Worm (Caenorhabditis elegans): Measurements from ENCODE around the gene H38K22.7.

Gene H38K22.7

DNA sequence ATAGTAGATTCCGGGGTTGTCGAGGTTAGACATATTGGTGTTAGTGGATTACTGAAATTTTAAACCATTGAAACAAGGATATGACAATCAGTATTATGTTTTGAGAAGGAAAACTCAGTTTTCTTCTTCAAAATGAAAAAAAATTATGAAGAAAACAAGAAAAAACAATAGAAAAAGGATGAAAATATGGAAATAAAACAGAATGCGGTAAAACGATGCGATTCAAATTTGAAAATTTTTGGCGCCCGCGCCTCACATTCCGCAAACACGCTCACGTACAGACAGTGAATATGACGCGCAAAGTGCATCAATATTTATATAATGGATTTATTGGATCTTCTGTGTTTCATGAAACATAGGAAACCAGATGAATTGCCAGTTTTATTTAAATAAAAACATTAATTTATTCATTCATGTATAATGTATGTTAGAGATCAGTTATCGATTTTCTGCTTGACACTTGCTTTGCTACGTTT, 30.2 kb upstream of the H38K22.7 start, which contains the start of gene mcm-5 (continued):
- no peak for TF ChIP-seq vab-15 (tag; optimal IDR thresholded peaks at IDR 0.05)
- no peak for TF ChIP-seq unc-62 (GFP tag; optimal IDR thresholded peaks at IDR 0.05)
- no peak for TF ChIP-seq sox-4 (tag; optimal IDR thresholded peaks at IDR 0.05)
- no peak for TF ChIP-seq pag-3 (tag; optimal IDR thresholded peaks at IDR 0.05; ENCODE audit: borderline replicate concordance, insufficient read depth)
- TF ChIP-seq ztf-11 (tag; optimal IDR thresholded peaks at IDR 0.05), result no peak
- TF ChIP-seq tbx-2 (tag; optimal IDR thresholded peaks at IDR 0.05), result no peak
- TF ChIP-seq aha-1 (tag; optimal IDR thresholded peaks at IDR 0.05), result no peak
- TF ChIP-seq nhr-77 (tag; optimal IDR thresholded peaks at IDR 0.05), result no peak
- TF ChIP-seq lin-14 (GFP tag; optimal IDR thresholded peaks at IDR 0.05), result no peak
- no peak for TF ChIP-seq mab-9 (GFP tag; IDR thresholded peaks at IDR 0.05)
- TF ChIP-seq C34B4.2 (tag; optimal IDR thresholded peaks at IDR 0.05), result no peak
- no peak for TF ChIP-seq sptf-1 (tag; optimal IDR thresholded peaks at IDR 0.05)
- no peak for TF ChIP-seq hlh-17 (GFP tag; optimal IDR thresholded peaks at IDR 0.05; ENCODE audit: borderline replicate concordance)
- peak; percentile 28 for TF ChIP-seq nhr-90 (tag; optimal IDR thresholded peaks at IDR 0.05; ENCODE audit: poor library complexity)
- TF ChIP-seq unc-30 (tag; optimal IDR thresholded peaks at IDR 0.05), result no peak
- no peak for TF ChIP-seq ceh-88 (GFP tag; IDR thresholded peaks at IDR 0.05)
- no peak for TF ChIP-seq pqm-1 (tag; optimal IDR thresholded peaks at IDR 0.05)
- no peak for TF ChIP-seq isw-1 (GFP tag; IDR thresholded peaks at IDR 0.05)
- TF ChIP-seq unc-98 (GFP tag; IDR thresholded peaks at IDR 0.05), result no peak
- no peak for TF ChIP-seq snpc-4 (tag; optimal IDR thresholded peaks at IDR 0.05)
- no peak for TF ChIP-seq C04F5.9 (tag; optimal IDR thresholded peaks at IDR 0.05)
- TF ChIP-seq nhr-11 (tag; optimal IDR thresholded peaks at IDR 0.05), result no peak
- TF ChIP-seq rnt-1 (tag; optimal IDR thresholded peaks at IDR 0.05), result no peak
- no peak for TF ChIP-seq ets-5 (GFP tag; IDR thresholded peaks at IDR 0.05)
- TF ChIP-seq F16B12.6 (tag; optimal IDR thresholded peaks at IDR 0.05), result peak; percentile 86
- no peak for TF ChIP-seq lin-13 (GFP tag; optimal IDR thresholded peaks at IDR 0.05)
- no peak for TF ChIP-seq lir-3 (tag; optimal IDR thresholded peaks at IDR 0.05; ENCODE audit: poor library complexity)
- 0 out of 2 replicates have a peak, but pooled peaks have one; percentile 16 for TF ChIP-seq nhr-19 (GFP tag; conservative IDR thresholded peaks at IDR 0.05)
- TF ChIP-seq ces-1 (GFP tag; optimal IDR thresholded peaks at IDR 0.05), result no peak
- TF ChIP-seq nhr-84 (tag; optimal IDR thresholded peaks at IDR 0.05), result no peak
- TF ChIP-seq pax-3 (tag; optimal IDR thresholded peaks at IDR 0.05), result no peak
- TF ChIP-seq ceh-90 (tag; optimal IDR thresholded peaks at IDR 0.05), result no peak
- TF ChIP-seq fkh-8 (tag; optimal IDR thresholded peaks at IDR 0.05), result no peak
- TF ChIP-seq hlh-4 (tag; optimal IDR thresholded peaks at IDR 0.05), result no peak
- TF ChIP-seq elt-3 (tag; optimal IDR thresholded peaks at IDR 0.05), result peak in 1 of 6 experiments; percentile 48
- peak; percentile 82 to 89 for TF ChIP-seq lin-35 (GFP tag; optimal IDR thresholded peaks at IDR 0.05)
- no peak for TF ChIP-seq alr-1 (tag; optimal IDR thresholded peaks at IDR 0.05; ENCODE audit: borderline replicate concordance)
- no peak for TF ChIP-seq irx-1 (tag; optimal IDR thresholded peaks at IDR 0.05)
- TF ChIP-seq efl-3 (GFP tag; optimal IDR thresholded peaks at IDR 0.05), result no peak
- peak; percentile 46 for TF ChIP-seq nhr-71 (tag; optimal IDR thresholded peaks at IDR 0.05)
- no peak for TF ChIP-seq ama-1 (optimal IDR thresholded peaks at IDR 0.05)
- TF ChIP-seq fos-1 (tag; optimal IDR thresholded peaks at IDR 0.05), result no peak
- TF ChIP-seq nhr-28 (tag; optimal IDR thresholded peaks at IDR 0.05), result no peak
- no peak for TF ChIP-seq elt-2 (tag; optimal IDR thresholded peaks at IDR 0.05)
- peak; percentile 65 for TF ChIP-seq snu-23 (GFP tag; optimal IDR thresholded peaks at IDR 0.05)
- peak; percentile 3 for TF ChIP-seq lin-15B (tag; optimal IDR thresholded peaks at IDR 0.05)
- TF ChIP-seq C16A3.4 (tag; optimal IDR thresholded peaks at IDR 0.05), result peak; percentile 36
- TF ChIP-seq ceh-63 (GFP tag; optimal IDR thresholded peaks at IDR 0.05), result no peak
- no peak for TF ChIP-seq Y116A8C.19 (tag; optimal IDR thresholded peaks at IDR 0.05; ENCODE audit: borderline replicate concordance)
- no peak for TF ChIP-seq lin-39 (tag; optimal IDR thresholded peaks at IDR 0.05)
- TF ChIP-seq nhr-76 (tag; optimal IDR thresholded peaks at IDR 0.05), result no peak
- TF ChIP-seq dsc-1 (tag; optimal IDR thresholded peaks at IDR 0.05), result no peak
- peak; percentile 73 to 81 for TF ChIP-seq efl-1 (optimal IDR thresholded peaks at IDR 0.05)
- TF ChIP-seq efl-1 (GFP tag; optimal IDR thresholded peaks at IDR 0.05 in 1 of 2), result peak; percentile 88 to 98
